Fruit fly (Drosophila melanogaster) whole organism, embryonic: ENCODE measurements around the gene CG5808.

Experiments used
- Abd-B ChIP-seq: fragments of 200-800 bp; sonication (Bioruptor generic); optimal IDR thresholded peaks from 2 replicates; lab custom pipeline; 2018; ENCODE audit warnings: missing biosample characterization, mild to moderate bottlenecking, missing genetic modification characterization, moderate library complexity
- Asciz ChIP-seq: fragments of 200-800 bp; sonication (Bioruptor generic); optimal IDR thresholded peaks from 2 replicates; lab custom pipeline; 2017; ENCODE audit warnings: missing biosample characterization, mild to moderate bottlenecking, missing genetic modification characterization, missing genetic modification reagents
- BtbVII ChIP-seq: fragments of 200-800 bp; sonication (Bioruptor generic); optimal IDR thresholded peaks from 3 replicates; lab custom pipeline; 2017; ENCODE audit warnings: missing biosample characterization, mild to moderate bottlenecking, missing genetic modification characterization
- CG11398 ChIP-seq: fragments of 200-800 bp; sonication (Bioruptor generic); optimal IDR thresholded peaks from 2 replicates; lab custom pipeline; 2016; ENCODE audit warnings: missing biosample characterization, missing genetic modification characterization
- CG11504 ChIP-seq: fragments of 200-800 bp; sonication (Bioruptor generic); optimal IDR thresholded peaks from 3 replicates; lab custom pipeline; 2019; ENCODE audit warnings: missing biosample characterization, mild to moderate bottlenecking, missing genetic modification characterization, moderate library complexity
- CG15479 ChIP-seq: fragments of 200-800 bp; sonication (Bioruptor generic); optimal IDR thresholded peaks from 3 replicates; lab custom pipeline; 2019; ENCODE audit warnings: missing biosample characterization, mild to moderate bottlenecking, missing genetic modification characterization, moderate library complexity
- CG15601 ChIP-seq: fragments of 200-800 bp; sonication (Bioruptor generic); optimal IDR thresholded peaks from 3 replicates; lab custom pipeline; 2019; ENCODE audit warnings: missing biosample characterization, mild to moderate bottlenecking, missing genetic modification characterization, moderate library complexity
- CG17361 ChIP-seq: fragments of 200-800 bp; sonication (Bioruptor generic); IDR thresholded peaks from 3 replicates; pipeline ENCODE4 v1.3.6; 2022; ENCODE audit warnings: missing biosample characterization, missing genetic modification characterization
- CG2129 ChIP-seq: fragments of 200-800 bp; sonication (Bioruptor generic); IDR thresholded peaks from 2 replicates; pipeline ENCODE4 v1.3.6; 2022; ENCODE audit warnings: missing biosample characterization, missing genetic modification characterization; ENCODE audit not compliant: partially characterized antibody
- CG2889 ChIP-seq: fragments of 200-800 bp; sonication (Bioruptor generic); IDR thresholded peaks from 3 replicates; pipeline ENCODE4 v1.3.6; 2022; ENCODE audit warnings: missing biosample characterization, missing genetic modification characterization
- CG34422 ChIP-seq: fragments of 200-800 bp; sonication (Bioruptor generic); IDR thresholded peaks from 3 replicates; pipeline ENCODE4 v1.3.6; 2022; ENCODE audit warnings: missing biosample characterization, missing genetic modification characterization
- CG4282 ChIP-seq: fragments of 200-800 bp; sonication (Bioruptor generic); optimal IDR thresholded peaks from 2 replicates; lab custom pipeline; 2016; ENCODE audit warnings: missing biosample characterization, missing genetic modification characterization
- CG4707 ChIP-seq: fragments of 200-800 bp; sonication (Bioruptor generic); optimal IDR thresholded peaks from 2 replicates; lab custom pipeline; 2018; ENCODE audit warnings: missing biosample characterization, mild to moderate bottlenecking, missing genetic modification characterization, moderate library complexity
- CG5245 ChIP-seq: fragments of 200-800 bp; sonication (Bioruptor generic); optimal IDR thresholded peaks from 3 replicates; lab custom pipeline; 2016; ENCODE audit warnings: missing biosample characterization, missing genetic modification characterization
- CG6175 ChIP-seq: fragments of 200-800 bp; sonication (Bioruptor generic); IDR thresholded peaks from 3 replicates; pipeline ENCODE4 v1.3.6; 2022; ENCODE audit warnings: missing biosample characterization, missing genetic modification characterization
- CG6791 ChIP-seq: fragments of 200-800 bp; sonication (Bioruptor generic); IDR thresholded peaks from 3 replicates; pipeline ENCODE4 v1.3.6; 2022; ENCODE audit warnings: missing biosample characterization, missing genetic modification characterization; ENCODE audit not compliant: partially characterized antibody
- CG7839 ChIP-seq: fragments of 200-800 bp; sonication (Bioruptor generic); optimal IDR thresholded peaks from 3 replicates; lab custom pipeline; 2018; ENCODE audit warnings: missing biosample characterization, mild to moderate bottlenecking, missing genetic modification characterization, moderate library complexity
- CG8944 ChIP-seq: fragments of 200-800 bp; sonication (Bioruptor generic); optimal IDR thresholded peaks from 3 replicates; lab custom pipeline; 2016; ENCODE audit warnings: missing biosample characterization, missing genetic modification characterization
- Dad ChIP-seq: fragments of 200-800 bp; sonication (Bioruptor generic); optimal IDR thresholded peaks from 3 replicates; lab custom pipeline; 2016; ENCODE audit warnings: missing biosample characterization, missing genetic modification characterization
- Deaf1 ChIP-seq: fragments of 200-800 bp; optimal IDR thresholded peaks from 3 replicates; lab custom pipeline; 2019; ENCODE audit warnings: missing biosample characterization, mild to moderate bottlenecking, missing genetic modification characterization, moderate library complexity
- E2f2 ChIP-seq: fragments of 200-800 bp; sonication (Bioruptor generic); IDR thresholded peaks from 2 replicates; pipeline ENCODE4 v1.3.6; 2022; ENCODE audit warnings: missing biosample characterization, missing genetic modification characterization
- GATAe ChIP-seq: fragments of 200-800 bp; sonication (Bioruptor generic); conservative IDR thresholded peaks from 2 replicates; pipeline ENCODE4 v1.3.6; 2022; ENCODE audit warnings: missing biosample characterization, missing genetic modification characterization
- Hr3 ChIP-seq: fragments of 200-800 bp; sonication (Bioruptor generic); optimal IDR thresholded peaks from 3 replicates; lab custom pipeline; 2016; ENCODE audit warnings: missing biosample characterization, missing genetic modification characterization
- Neu2 ChIP-seq: fragments of 200-800 bp; sonication (Bioruptor generic); optimal IDR thresholded peaks from 3 replicates; lab custom pipeline; 2016; ENCODE audit warnings: missing biosample characterization, missing genetic modification characterization, borderline replicate concordance
- Nf-YA ChIP-seq: fragments of 200-800 bp; sonication (Bioruptor generic); IDR thresholded peaks from 2 replicates; pipeline ENCODE4 v1.3.6; 2022; ENCODE audit warnings: missing biosample characterization, missing genetic modification characterization
- Nf-YB ChIP-seq: fragments of 200-800 bp; sonication (Bioruptor generic); optimal IDR thresholded peaks from 3 replicates; lab custom pipeline; 2019; ENCODE audit warnings: missing biosample characterization, mild to moderate bottlenecking, missing genetic modification characterization, moderate library complexity
- Pdp1 ChIP-seq, 2 experiments: fragments of 200-800 bp; sonication (Bioruptor generic); optimal IDR thresholded peaks; 3 replicates each; lab custom pipeline; 2016; ENCODE audit warnings: missing biosample characterization in 2 of 2, missing genetic modification characterization in 2 of 2, mild to moderate bottlenecking in 1 of 2, moderate library complexity in 1 of 2
- YL-1 ChIP-seq: fragments of 200-800 bp; sonication (Bioruptor generic); optimal IDR thresholded peaks from 3 replicates; lab custom pipeline; 2017; ENCODE audit warnings: missing biosample characterization, mild to moderate bottlenecking, missing genetic modification characterization
- corto ChIP-seq: fragments of 200-800 bp; sonication (Bioruptor generic); optimal IDR thresholded peaks from 2 replicates; lab custom pipeline; 2016; ENCODE audit warnings: missing biosample characterization, mild to moderate bottlenecking, missing genetic modification characterization, moderate library complexity
- crp ChIP-seq, 2 experiments: fragments of 200-800 bp; sonication (Bioruptor generic); optimal IDR thresholded peaks; 2 replicates in 1 of 2; 3 replicates in 1 of 2; lab custom pipeline; 2017; ENCODE audit warnings: missing biosample characterization in 2 of 2, missing genetic modification characterization in 2 of 2, mild to moderate bottlenecking in 1 of 2, moderate library complexity in 1 of 2
- dan ChIP-seq: fragments of 200-800 bp; sonication (Bioruptor generic); IDR thresholded peaks from 2 replicates; pipeline ENCODE4 v1.3.6; 2022; ENCODE audit warnings: missing biosample characterization, missing genetic modification characterization
- danr ChIP-seq: fragments of 200-800 bp; sonication (Bioruptor generic); IDR thresholded peaks from 2 replicates; pipeline ENCODE4 v1.3.6; 2022; ENCODE audit warnings: missing biosample characterization, missing genetic modification characterization
- disco-r ChIP-seq: fragments of 200-800 bp; sonication (Bioruptor generic); optimal IDR thresholded peaks from 2 replicates; lab custom pipeline; 2016; ENCODE audit warnings: missing biosample characterization, missing genetic modification characterization
- fd96Cb ChIP-seq: fragments of 200-800 bp; sonication (Bioruptor generic); optimal IDR thresholded peaks from 2 replicates; lab custom pipeline; 2018; ENCODE audit warnings: missing biosample characterization, mild to moderate bottlenecking, missing genetic modification characterization, moderate library complexity
- gsb-n ChIP-seq: fragments of 200-800 bp; sonication (Bioruptor generic); optimal IDR thresholded peaks from 3 replicates; lab custom pipeline; 2018; ENCODE audit warnings: missing biosample characterization, mild to moderate bottlenecking, missing genetic modification characterization
- hth ChIP-seq: fragments of >200 bp; optimal IDR thresholded peaks from 2 replicates; lab custom pipeline; 2017; ENCODE audit warnings: inconsistent platforms
- ind ChIP-seq: fragments of 200-800 bp; sonication (Bioruptor generic); optimal IDR thresholded peaks from 3 replicates; lab custom pipeline; 2016; ENCODE audit warnings: missing biosample characterization, missing genetic modification characterization
- jing ChIP-seq: fragments of 200-800 bp; sonication (Bioruptor generic); optimal IDR thresholded peaks from 2 replicates; lab custom pipeline; 2018; ENCODE audit warnings: missing biosample characterization, mild to moderate bottlenecking, missing genetic modification characterization
- jumu ChIP-seq: fragments of 200-800 bp; sonication (Bioruptor generic); optimal IDR thresholded peaks from 3 replicates; lab custom pipeline; 2016; ENCODE audit warnings: missing biosample characterization, missing genetic modification characterization
- nerfin-2 ChIP-seq: fragments of 200-800 bp; sonication (Bioruptor generic); IDR thresholded peaks from 2 replicates; pipeline ENCODE4 v1.3.6; 2022; ENCODE audit warnings: missing biosample characterization, missing genetic modification characterization; ENCODE audit not compliant: partially characterized antibody
- pb ChIP-seq: fragments of 200-800 bp; sonication (Bioruptor generic); optimal IDR thresholded peaks from 3 replicates; lab custom pipeline; 2016; ENCODE audit warnings: missing biosample characterization, missing genetic modification characterization
- sc ChIP-seq, 3 experiments: fragments of >200 bp in 2 of 3; fragments of 200-800 bp in 1 of 3; sonication (Bioruptor generic) in 1 of 3; optimal IDR thresholded peaks; 2 replicates in 2 of 3; 3 replicates in 1 of 3; lab custom pipeline; 2017; ENCODE audit warnings: mild to moderate bottlenecking in 1 of 3, missing biosample characterization in 1 of 3, missing genetic modification characterization in 1 of 3, missing genetic modification reagents in 1 of 3
- scrt ChIP-seq: fragments of 200-800 bp; sonication (Bioruptor generic); optimal IDR thresholded peaks from 2 replicates; lab custom pipeline; 2018; ENCODE audit warnings: missing biosample characterization, mild to moderate bottlenecking, missing genetic modification characterization, moderate library complexity
- stc ChIP-seq: fragments of 200-800 bp; sonication (Bioruptor generic); IDR thresholded peaks from 2 replicates; pipeline ENCODE4 v1.3.6; 2022; ENCODE audit warnings: missing biosample characterization, missing genetic modification characterization
- stwl ChIP-seq: fragments of 200-800 bp; sonication (Bioruptor generic); optimal IDR thresholded peaks from 3 replicates; lab custom pipeline; 2018; ENCODE audit warnings: missing biosample characterization, mild to moderate bottlenecking, missing genetic modification characterization, moderate library complexity
- tgo ChIP-seq: fragments of 200-800 bp; sonication (Bioruptor generic); IDR thresholded peaks from 3 replicates; pipeline ENCODE4 v1.3.6; 2022; ENCODE audit warnings: missing biosample characterization, missing genetic modification characterization
- usp ChIP-seq: fragments of >200 bp; optimal IDR thresholded peaks from 2 replicates; lab custom pipeline; 2017; ENCODE audit warnings: missing biosample characterization, missing genetic modification characterization

The CG5808 gene

DNA sequence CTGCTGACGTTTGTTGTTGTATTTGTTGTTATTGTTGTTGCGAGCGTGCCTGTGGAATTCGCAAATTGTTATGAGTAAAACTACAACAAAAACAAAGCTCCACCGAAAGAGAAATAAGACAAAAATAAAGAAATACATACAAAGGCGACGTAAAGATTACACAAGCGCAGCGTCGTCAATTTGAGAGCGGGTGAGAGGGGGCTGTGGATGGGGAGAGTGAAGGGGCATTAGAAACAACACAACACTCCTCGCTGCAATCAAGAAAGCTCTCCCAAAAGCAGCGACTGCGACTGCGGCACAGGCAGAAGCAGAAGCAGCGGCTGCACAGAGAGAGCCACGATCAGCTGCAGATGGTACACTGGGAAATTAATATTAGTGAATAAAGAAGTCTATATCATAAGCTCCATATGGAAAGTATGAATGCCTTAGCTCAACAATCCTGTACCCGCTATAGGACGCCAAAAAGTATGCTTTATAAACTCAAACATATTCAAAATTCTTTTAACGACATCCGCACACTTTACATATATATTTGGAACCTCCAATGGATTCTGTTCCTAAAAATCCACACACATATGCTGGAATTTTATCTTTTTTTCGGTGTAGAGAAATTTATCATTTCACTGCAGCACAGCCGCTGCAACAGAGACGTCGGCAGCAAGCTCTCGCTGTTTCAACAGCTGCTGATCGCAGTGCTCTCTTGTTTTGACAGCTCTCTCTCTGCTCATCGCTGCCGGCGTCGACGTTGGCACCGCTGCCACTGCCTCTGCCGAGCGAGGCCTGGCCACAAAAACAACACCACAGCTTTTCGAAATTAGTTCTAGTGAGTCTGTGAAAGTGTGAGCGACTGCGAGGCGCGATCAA lies 48.0 kb downstream of the CG5808 start, which contains the start of gene CG13631 (continued):
- peak; percentile 69; the same call in 1 of the 3 replicates for TF ChIP-seq CG2889
- no peak for TF ChIP-seq CG15479 (GFP tag; lab: Kevin White, UChicago)
- TF ChIP-seq pb (GFP tag; lab: Kevin White, UChicago) = peak; percentile 92
- TF ChIP-seq tgo (GFP tag; lab: Robert Waterston, UW) = peak; percentile 88
- TF ChIP-seq Hr3 = peak; percentile 95
- peak; percentile 79 for TF ChIP-seq scrt
- TF ChIP-seq corto (GFP tag; lab: Kevin White, UChicago) = peak; percentile 85
- TF ChIP-seq ind (GFP tag; lab: Kevin White, UChicago) = peak; percentile 94
- TF ChIP-seq CG6175 (GFP tag; lab: Robert Waterston, UW) = no peak
- peak; percentile 93 for TF ChIP-seq Abd-B (GFP tag; lab: Kevin White, UChicago)
- TF ChIP-seq crp (GFP tag; optimal IDR thresholded peaks at IDR 0.05; lab: Kevin White, UChicago) = peak; percentile 37 to 74
- TF ChIP-seq gsb-n (tag; lab: Kevin White, UChicago) = peak; percentile 96
- TF ChIP-seq nerfin-2 = no peak
- peak; percentile 80 for TF ChIP-seq Nf-YB (GFP tag; lab: Kevin White, UChicago)
- peak; percentile 56; the same call in 1 of the 2 replicates for TF ChIP-seq dan
- no peak for TF ChIP-seq Neu2 (GFP tag; lab: Kevin White, UChicago)
- TF ChIP-seq disco-r (GFP tag; lab: Kevin White, UChicago) = peak; percentile 86
- peak; percentile 94 for TF ChIP-seq CG5245
- peak; percentile 67 for TF ChIP-seq Deaf1 (tag; lab: Kevin White, UChicago)
- TF ChIP-seq sc (optimal IDR thresholded peaks at IDR 0.05; lab: Kevin White, UChicago) = no peak
- TF ChIP-seq sc (GFP tag; optimal IDR thresholded peaks at IDR 0.05; lab: Kevin White, UChicago) = peak; percentile 97
- TF ChIP-seq GATAe = no peak
- TF ChIP-seq YL-1 (GFP tag; lab: Kevin White, UChicago) = peak; percentile 32
- peak; percentile 95 for TF ChIP-seq jumu (GFP tag; lab: Kevin White, UChicago)
- TF ChIP-seq CG34422 (GFP tag; lab: Robert Waterston, UW) = peak; percentile 88; the same call in 2 of the 3 replicates
- TF ChIP-seq fd96Cb (tag; lab: Kevin White, UChicago) = peak; percentile 98
- no peak for TF ChIP-seq CG6791 (GFP tag; lab: Robert Waterston, UW)
- TF ChIP-seq stc (GFP tag; lab: Robert Waterston, UW) = peak; percentile 96
- TF ChIP-seq danr (GFP tag; lab: Robert Waterston, UW) = peak; percentile 84
- peak; percentile 83 for TF ChIP-seq BtbVII
- peak; percentile 95 for TF ChIP-seq CG7839 (tag; lab: Kevin White, UChicago)
- TF ChIP-seq CG2129 (GFP tag; lab: Robert Waterston, UW) = no peak
- peak; percentile 94 for TF ChIP-seq jing (GFP tag; lab: Kevin White, UChicago)
- peak; percentile 65 for TF ChIP-seq E2f2 (GFP tag; lab: Robert Waterston, UW)
- TF ChIP-seq stwl (tag; lab: Kevin White, UChicago) = no peak
- TF ChIP-seq CG4707 = peak; percentile 80
- no peak for TF ChIP-seq usp (GFP tag; lab: Kevin White, UChicago)
- TF ChIP-seq CG17361 (GFP tag; lab: Robert Waterston, UW) = peak; percentile 98
- TF ChIP-seq CG4282 (GFP tag; lab: Kevin White, UChicago) = peak; percentile 60
- peak; percentile 95 to 96 for TF ChIP-seq Pdp1 (GFP tag; optimal IDR thresholded peaks at IDR 0.05; lab: Kevin White, UChicago)
- TF ChIP-seq CG15601 = peak; percentile 97
- peak; percentile 96 for TF ChIP-seq CG11504 (tag; lab: Kevin White, UChicago)
- peak; percentile 96 for TF ChIP-seq Asciz (GFP tag; lab: Kevin White, UChicago)
- TF ChIP-seq Nf-YA = peak; percentile 88
- TF ChIP-seq CG8944 (GFP tag; lab: Kevin White, UChicago) = peak; percentile 94
- TF ChIP-seq hth (lab: Kevin White, UChicago) = no peak
- peak; percentile 83 for TF ChIP-seq Dad
- peak; percentile 88 for TF ChIP-seq CG11398
